Worm (Caenorhabditis elegans) whole organism, L4 larva: ENCODE results near the gene pitr-5.

Source experiments
- D1046.2 ChIP-seq: fragments of 200-800 bp; sonication (Bioruptor generic); IDR thresholded peaks from 2 replicates; pipeline ENCODE4 v1.3.6; 2022; ENCODE audit warnings: missing genetic modification characterization, missing compliant biosample characterization
- F37D6.2 ChIP-seq: sonication (generic microtip); optimal IDR thresholded peaks from 2 replicates; lab custom pipeline; 2016; ENCODE audit warnings: mild to moderate bottlenecking, missing genetic modification characterization, missing compliant biosample characterization
- F49E8.2 ChIP-seq: sonication (generic microtip); optimal IDR thresholded peaks from 2 replicates; lab custom pipeline; 2016; ENCODE audit warnings: missing compliant biosample characterization, mild to moderate bottlenecking, missing genetic modification characterization, borderline replicate concordance
- Y105C5A.15 ChIP-seq: fragments of 200-800 bp; sonication (Bioruptor generic); IDR thresholded peaks from 2 replicates; pipeline ENCODE4 v1.3.6; 2022; ENCODE audit warnings: missing genetic modification characterization, missing compliant biosample characterization
- Y48G9A.11 ChIP-seq: fragments of 200-800 bp; sonication (Bioruptor generic); IDR thresholded peaks from 2 replicates; pipeline ENCODE4 v1.3.6; 2022; ENCODE audit warnings: missing genetic modification reagents, missing genetic modification characterization, missing compliant biosample characterization
- Y5F2A.4 ChIP-seq: fragments of 200-800 bp; sonication (Bioruptor generic); optimal IDR thresholded peaks from 2 replicates; lab custom pipeline; 2018; ENCODE audit warnings: mild to moderate bottlenecking, missing genetic modification characterization, missing compliant biosample characterization
- Y75B8A.6 ChIP-seq: fragments of 200-800 bp; sonication (Bioruptor generic); IDR thresholded peaks from 2 replicates; pipeline ENCODE4 v1.3.6; 2022; ENCODE audit warnings: missing genetic modification reagents, missing genetic modification characterization, missing compliant biosample characterization
- aha-1 ChIP-seq: fragments of 150-350 bp; peaks from one replicate; lab custom pipeline; 2014; ENCODE audit warnings: missing biosample characterization, missing genetic modification characterization
- ceh-32 ChIP-seq: sonication (generic microtip); optimal IDR thresholded peaks from 2 replicates; lab custom pipeline; 2016; ENCODE audit warnings: mild to moderate bottlenecking, missing genetic modification characterization, missing compliant biosample characterization; ENCODE audit not compliant: poor library complexity
- ces-1 ChIP-seq: fragments of 150-350 bp; sonication (generic microtip); optimal IDR thresholded peaks from 4 replicates; lab custom pipeline; 2014; ENCODE audit warnings: missing biosample characterization, missing genetic modification reagents, missing genetic modification characterization
- ctbp-1 ChIP-seq: fragments of 200-800 bp; sonication (Bioruptor generic); IDR thresholded peaks from 2 replicates; pipeline ENCODE4 v1.3.6; 2022; ENCODE audit warnings: missing genetic modification reagents, missing genetic modification characterization, missing compliant biosample characterization
- daf-16 ChIP-seq, 3 experiments: sonication (generic microtip); optimal IDR thresholded peaks; 2 replicates each; lab custom pipeline; 2016 to 2017; ENCODE audit warnings: missing genetic modification characterization in 3 of 3, missing genetic modification reagents in 3 of 3, mild to moderate bottlenecking in 2 of 3, missing compliant biosample characterization in 2 of 3, missing biosample characterization in 1 of 3, moderate library complexity in 1 of 3
- dmd-6 ChIP-seq: fragments of 200-800 bp; sonication (Bioruptor generic); IDR thresholded peaks from 2 replicates; pipeline ENCODE4 v1.3.6; 2022; ENCODE audit warnings: missing genetic modification reagents, missing genetic modification characterization, missing compliant biosample characterization
- dmd-8 ChIP-seq: fragments of 200-800 bp; sonication (Bioruptor generic); IDR thresholded peaks from 2 replicates; pipeline ENCODE4 v1.3.6; 2022; ENCODE audit warnings: missing genetic modification characterization, missing compliant biosample characterization
- dpl-1 ChIP-seq: fragments of 150-350 bp; optimal IDR thresholded peaks from 2 replicates; lab custom pipeline; 2014; ENCODE audit warnings: missing biosample characterization, missing genetic modification reagents, missing genetic modification characterization
- dve-1 ChIP-seq: sonication (generic microtip); optimal IDR thresholded peaks from 2 replicates; lab custom pipeline; 2017; ENCODE audit warnings: antibody characterized with exemption, mild to moderate bottlenecking, missing genetic modification characterization, missing compliant biosample characterization; ENCODE audit not compliant: insufficient read depth
- egl-27 ChIP-seq: sonication (generic microtip); optimal IDR thresholded peaks from 3 replicates; lab custom pipeline; 2017; ENCODE audit warnings: missing biosample characterization, missing genetic modification reagents, missing genetic modification characterization
- egl-43 ChIP-seq: fragments of 200-800 bp; sonication (Bioruptor generic); IDR thresholded peaks from 2 replicates; pipeline ENCODE4 v1.3.6; 2022; ENCODE audit warnings: missing genetic modification reagents, missing genetic modification characterization, missing compliant biosample characterization
- fkh-10 ChIP-seq: fragments of 150-350 bp; optimal IDR thresholded peaks from 2 replicates; lab custom pipeline; 2014; ENCODE audit warnings: missing biosample characterization, missing genetic modification reagents, missing genetic modification characterization
- hif-1 ChIP-seq, 2 experiments: sonication (generic microtip); optimal IDR thresholded peaks; 2 replicates each; lab custom pipeline; 2016 to 2017; ENCODE audit warnings: missing compliant biosample characterization in 2 of 2, missing genetic modification characterization in 2 of 2, missing genetic modification reagents in 2 of 2, missing genotype in 2 of 2, mild to moderate bottlenecking in 1 of 2
- hlh-30 ChIP-seq: sonication (generic microtip); optimal IDR thresholded peaks from 2 replicates; lab custom pipeline; 2017; ENCODE audit warnings: antibody characterized with exemption, mild to moderate bottlenecking, missing genetic modification characterization, missing compliant biosample characterization; ENCODE audit not compliant: insufficient read depth
- lin-13 ChIP-seq: fragments of 150-350 bp; optimal IDR thresholded peaks from 2 replicates; lab custom pipeline; 2014; ENCODE audit warnings: missing biosample characterization, missing genetic modification reagents, missing genetic modification characterization
- lin-38 ChIP-seq: fragments of 200-800 bp; sonication (Bioruptor generic); IDR thresholded peaks from 2 replicates; pipeline ENCODE4 v1.3.6; 2022; ENCODE audit warnings: missing genetic modification reagents, missing genetic modification characterization, missing compliant biosample characterization
- lir-3 ChIP-seq: sonication (generic microtip); optimal IDR thresholded peaks from 2 replicates; lab custom pipeline; 2016; ENCODE audit warnings: mild to moderate bottlenecking, missing genetic modification characterization, missing compliant biosample characterization
- lsy-2 ChIP-seq, 2 experiments: fragments of 150-350 bp in 1 of 2; sonication (generic microtip) in 1 of 2; optimal IDR thresholded peaks; 2 replicates each; lab custom pipeline; 2014 to 2017; ENCODE audit warnings: missing biosample characterization in 2 of 2, missing genetic modification characterization in 2 of 2
- madf-5 ChIP-seq, 2 experiments: fragments of 200-800 bp; sonication (Bioruptor generic); IDR thresholded peaks; 2 replicates each; pipeline ENCODE4 v1.3.6; 2022; ENCODE audit warnings: missing compliant biosample characterization in 2 of 2, missing genetic modification characterization in 2 of 2
- mdl-1 ChIP-seq, 2 experiments: fragments of 150-350 bp in 1 of 2; sonication (generic microtip) in 1 of 2; optimal IDR thresholded peaks; 2 replicates each; lab custom pipeline; 2014 to 2017; ENCODE audit warnings: missing biosample characterization in 2 of 2, missing genetic modification characterization in 2 of 2
- mep-1 ChIP-seq: fragments of 150-350 bp; sonication (generic microtip); optimal IDR thresholded peaks from 3 replicates; lab custom pipeline; 2014; ENCODE audit warnings: missing biosample characterization, missing genetic modification characterization
- mes-2 ChIP-seq: sonication (generic microtip); optimal IDR thresholded peaks from 2 replicates; lab custom pipeline; 2016; ENCODE audit warnings: missing genotype, mild to moderate bottlenecking, missing genetic modification characterization, missing compliant biosample characterization; ENCODE audit not compliant: poor library complexity, severe bottlenecking
- nhr-102 ChIP-seq: sonication (generic microtip); optimal IDR thresholded peaks from 2 replicates; lab custom pipeline; 2016; ENCODE audit warnings: mild to moderate bottlenecking, missing genetic modification characterization, moderate library complexity, missing compliant biosample characterization
- nhr-111 ChIP-seq: fragments of 200-800 bp; sonication (Bioruptor generic); optimal IDR thresholded peaks from 2 replicates; lab custom pipeline; 2018; ENCODE audit warnings: mild to moderate bottlenecking, missing genetic modification characterization, missing compliant biosample characterization
- nhr-25 ChIP-seq: sonication (generic microtip); optimal IDR thresholded peaks from 2 replicates; lab custom pipeline; 2017; ENCODE audit warnings: missing genetic modification characterization, mild to moderate bottlenecking, missing compliant biosample characterization, antibody characterized with exemption, moderate library complexity, borderline replicate concordance; ENCODE audit not compliant: insufficient read depth
- nhr-28 ChIP-seq: fragments of 150-350 bp; optimal IDR thresholded peaks from 2 replicates; lab custom pipeline; 2014; ENCODE audit warnings: missing biosample characterization, missing genetic modification characterization
- nhr-41 ChIP-seq: fragments of 200-800 bp; sonication (Bioruptor generic); IDR thresholded peaks from 2 replicates; pipeline ENCODE4 v1.3.6; 2022; ENCODE audit warnings: missing genetic modification reagents, missing genetic modification characterization, missing compliant biosample characterization
- nhr-6 ChIP-seq: fragments of 150-350 bp; optimal IDR thresholded peaks from 2 replicates; lab custom pipeline; 2014; ENCODE audit warnings: missing biosample characterization, missing genetic modification characterization
- nhr-77 ChIP-seq: fragments of 150-350 bp; optimal IDR thresholded peaks from 2 replicates; lab custom pipeline; 2014; ENCODE audit warnings: missing biosample characterization, missing genetic modification characterization
- php-3 ChIP-seq: fragments of 200-800 bp; sonication (Bioruptor generic); IDR thresholded peaks from 2 replicates; pipeline ENCODE4 v1.3.6; 2022; ENCODE audit warnings: missing genetic modification reagents, missing genetic modification characterization, missing compliant biosample characterization
- pqm-1 ChIP-seq: sonication (generic microtip); optimal IDR thresholded peaks from 2 replicates; lab custom pipeline; 2017; ENCODE audit warnings: missing biosample characterization, missing genetic modification characterization
- saeg-2 ChIP-seq: fragments of 200-800 bp; sonication (Bioruptor generic); IDR thresholded peaks from 2 replicates; pipeline ENCODE4 v1.3.6; 2022; ENCODE audit warnings: missing genetic modification reagents, missing genetic modification characterization, missing compliant biosample characterization
- sdz-12 ChIP-seq: fragments of 200-800 bp; sonication (Bioruptor generic); optimal IDR thresholded peaks from 2 replicates; lab custom pipeline; 2018; ENCODE audit warnings: mild to moderate bottlenecking, missing genetic modification characterization, missing compliant biosample characterization
- skn-1 ChIP-seq: fragments of 150-350 bp; optimal IDR thresholded peaks from 2 replicates; lab custom pipeline; 2014; ENCODE audit warnings: missing biosample characterization, missing genetic modification characterization
- snpc-4 ChIP-seq: fragments of 150-350 bp; optimal IDR thresholded peaks from 2 replicates; lab custom pipeline; 2014; ENCODE audit warnings: missing biosample characterization, missing genetic modification characterization
- tra-1 ChIP-seq: fragments of 200-800 bp; sonication (Bioruptor generic); IDR thresholded peaks from 2 replicates; pipeline ENCODE4 v1.3.6; 2022; ENCODE audit warnings: missing genetic modification reagents, missing genetic modification characterization, missing compliant biosample characterization
- unc-39 ChIP-seq: sonication (generic microtip); optimal IDR thresholded peaks from 2 replicates; lab custom pipeline; 2017; ENCODE audit warnings: missing biosample characterization, missing genetic modification characterization
- zip-11 ChIP-seq: fragments of 200-800 bp; sonication (Bioruptor generic); IDR thresholded peaks from 2 replicates; pipeline ENCODE4 v1.3.6; 2022; ENCODE audit warnings: missing genetic modification characterization, missing compliant biosample characterization
- zip-2 ChIP-seq: fragments of 150-350 bp; optimal IDR thresholded peaks from 2 replicates; lab custom pipeline; 2014; ENCODE audit warnings: missing biosample characterization, missing genetic modification characterization

pitr-5 gene

DNA sequence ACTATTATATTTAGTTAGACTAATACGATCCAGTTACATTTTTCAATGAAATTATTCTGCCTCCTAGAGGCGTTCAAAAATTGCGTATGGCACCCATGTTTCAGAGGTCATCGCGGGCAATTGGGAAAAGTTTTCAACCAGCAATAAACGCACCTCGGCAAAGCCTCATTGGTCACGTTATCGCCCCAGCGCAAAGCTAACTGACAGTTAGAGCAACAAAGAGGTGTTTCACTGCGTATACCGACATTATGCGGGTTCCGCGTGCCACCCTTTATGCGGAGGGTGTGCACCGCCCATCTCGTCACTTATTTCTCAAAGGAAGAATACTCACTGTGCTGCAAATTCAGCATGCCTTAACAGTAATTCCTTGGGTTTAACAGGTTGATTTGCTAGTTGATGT is 42.0 kb upstream of the pitr-5 start:
- peak; percentile 67 for TF ChIP-seq dmd-6
- no peak for TF ChIP-seq nhr-111 (GFP tag; lab: Kevin White, UChicago)
- peak; percentile 94 for TF ChIP-seq aha-1 (tag; lab: Kevin White, UChicago)
- no peak for TF ChIP-seq lsy-2 (tag; optimal IDR thresholded peaks at IDR 0.05; lab: Kevin White, UChicago)
- no peak for TF ChIP-seq ctbp-1 (GFP tag; lab: Robert Waterston, UW)
- TF ChIP-seq tra-1 (GFP tag; lab: Robert Waterston, UW) = 0 out of 2 replicates have a peak, but pooled peaks have one; percentile 11
- TF ChIP-seq dpl-1 (GFP tag; lab: Kevin White, UChicago) = no peak
- TF ChIP-seq skn-1 (tag; lab: Kevin White, UChicago) = no peak
- no peak for TF ChIP-seq dve-1 (tag; lab: Kevin White, UChicago)
- no peak for TF ChIP-seq lin-38
- TF ChIP-seq egl-43 (GFP tag; lab: Robert Waterston, UW) = no peak
- TF ChIP-seq nhr-25 = no peak
- TF ChIP-seq hif-1 (tag; optimal IDR thresholded peaks at IDR 0.05; lab: Kevin White, UChicago) = no peak
- TF ChIP-seq daf-16 (GFP tag; optimal IDR thresholded peaks at IDR 0.05; lab: Kevin White, UChicago) = peak in 1 of 2 experiments; percentile 16
- TF ChIP-seq daf-16 (tag; optimal IDR thresholded peaks at IDR 0.05; lab: Kevin White, UChicago) = peak; percentile 58
- TF ChIP-seq zip-2 (tag; lab: Kevin White, UChicago) = no peak
- TF ChIP-seq madf-5 (GFP tag; IDR thresholded peaks at IDR 0.05; lab: Robert Waterston, UW) = no peak
- TF ChIP-seq egl-27 (tag; lab: Kevin White, UChicago) = no peak
- no peak for TF ChIP-seq dmd-8 (GFP tag; lab: Robert Waterston, UW)
- no peak for TF ChIP-seq nhr-6 (tag; lab: Kevin White, UChicago)
- peak; percentile 1 for TF ChIP-seq pqm-1 (tag; lab: Kevin White, UChicago)
- no peak for TF ChIP-seq saeg-2
- peak; percentile 76 for TF ChIP-seq F49E8.2 (tag; lab: Kevin White, UChicago)
- TF ChIP-seq F37D6.2 = no peak
- no peak for TF ChIP-seq fkh-10
- TF ChIP-seq nhr-77 (tag; lab: Kevin White, UChicago) = no peak
- TF ChIP-seq ces-1 = no peak
- TF ChIP-seq php-3 (GFP tag; lab: Robert Waterston, UW) = peak; percentile 72
- TF ChIP-seq Y5F2A.4 (GFP tag; lab: Kevin White, UChicago) = no peak
- TF ChIP-seq nhr-41 (GFP tag; lab: Robert Waterston, UW) = no peak
- peak; percentile 78 for TF ChIP-seq Y48G9A.11 (GFP tag; lab: Robert Waterston, UW)
- TF ChIP-seq Y105C5A.15 (GFP tag; lab: Robert Waterston, UW) = no peak
- TF ChIP-seq snpc-4 (tag; lab: Kevin White, UChicago) = peak; percentile 67
- no peak for TF ChIP-seq zip-11 (GFP tag; lab: Robert Waterston, UW)
- TF ChIP-seq nhr-28 = no peak
- no peak for TF ChIP-seq Y75B8A.6 (GFP tag; lab: Robert Waterston, UW)
- no peak for TF ChIP-seq D1046.2
- no peak for TF ChIP-seq ceh-32 (tag; lab: Kevin White, UChicago)
- peak; percentile 94 for TF ChIP-seq nhr-102 (tag; lab: Kevin White, UChicago)
- no peak for TF ChIP-seq unc-39 (tag; lab: Kevin White, UChicago)
- TF ChIP-seq sdz-12 (GFP tag; lab: Kevin White, UChicago) = no peak
- no peak for TF ChIP-seq lin-13 (GFP tag; lab: Kevin White, UChicago)
- no peak for TF ChIP-seq lir-3 (tag; lab: Kevin White, UChicago)
- TF ChIP-seq hlh-30 (tag; lab: Kevin White, UChicago) = no peak
- no peak for TF ChIP-seq mes-2 (tag; lab: Kevin White, UChicago)
- TF ChIP-seq mdl-1 (tag; optimal IDR thresholded peaks at IDR 0.05; lab: Kevin White, UChicago) = no peak
- TF ChIP-seq mep-1 (tag; lab: Kevin White, UChicago) = no peak
- TF ChIP-seq, all 104 proteins: peak for 10
